Fruit fly (Drosophila melanogaster): ENCODE results near the gene Usp39.

Usp39 gene

dm6 chrX:18900958-18901357 is 43.0 kb downstream of the Usp39 start (continued):
- no peak for TF ChIP-seq CG1832 (GFP tag; optimal IDR thresholded peaks at IDR 0.05)
- no peak for TF ChIP-seq pita (GFP tag; optimal IDR thresholded peaks at IDR 0.05)
- TF ChIP-seq CG7786 (GFP tag; optimal IDR thresholded peaks at IDR 0.05) = no peak
- no peak for TF ChIP-seq Antp (GFP tag; optimal IDR thresholded peaks at IDR 0.05)
- no peak for TF ChIP-seq fd64A (GFP tag; optimal IDR thresholded peaks at IDR 0.05)
- peak; percentile 22 for TF ChIP-seq mam (GFP tag; optimal IDR thresholded peaks at IDR 0.05)
- TF ChIP-seq CG31388 (GFP tag; optimal IDR thresholded peaks at IDR 0.05) = no peak
- no peak for TF ChIP-seq dati (GFP tag; IDR thresholded peaks at IDR 0.05)
- TF ChIP-seq Dad (GFP tag; optimal IDR thresholded peaks at IDR 0.05) = no peak
- TF ChIP-seq CG12659 (GFP tag; optimal IDR thresholded peaks at IDR 0.05) = no peak
- no peak for TF ChIP-seq Ada2b (GFP tag; IDR thresholded peaks at IDR 0.05)

- TF ChIP-seq CG6689 (GFP tag; IDR thresholded peaks at IDR 0.05) (peak; percentile 15; the same call in 1 of the 2 replicates), CG11504 (tag; optimal IDR thresholded peaks at IDR 0.05) (peak; percentile 41), CG16815 (GFP tag; optimal IDR thresholded peaks at IDR 0.05) (no peak), seq (GFP tag; IDR thresholded peaks at IDR 0.05) (peak; percentile 27; the same call in 1 of the 2 replicates), row (GFP tag; IDR thresholded peaks at IDR 0.05) (peak; percentile 52), Nf-YC (tag; optimal IDR thresholded peaks at IDR 0.05) (no peak), jumu (GFP tag; optimal IDR thresholded peaks at IDR 0.05) (no peak), gem (tag; optimal IDR thresholded peaks at IDR 0.05) (peak; percentile 41), CoRest (tag; optimal IDR thresholded peaks at IDR 0.05) (peak; percentile 14), CG3281 (GFP tag; optimal IDR thresholded peaks at IDR 0.05) (peak; percentile 2), HLH3B (GFP tag; IDR thresholded peaks at IDR 0.05) (0 out of 2 replicates have a peak, but pooled peaks have one; percentile 25), Oli (tag; optimal IDR thresholded peaks at IDR 0.05) (peak; percentile 19), Ets65A (GFP tag) (peak; percentile 7), sens (GFP tag) (peak; percentile 58), Ptx1 (GFP tag; IDR thresholded peaks at IDR 0.05) (0 out of 2 replicates have a peak, but pooled peaks have one; percentile 24), dysf (GFP tag; IDR thresholded peaks at IDR 0.05) (peak; percentile 39; the same call in 1 of the 3 replicates), Blimp-1 (GFP tag; optimal IDR thresholded peaks at IDR 0.05) (peak; percentile 36), lab (GFP tag; optimal IDR thresholded peaks at IDR 0.05) (peak; percentile 20), sisA (GFP tag; IDR thresholded peaks at IDR 0.05) (peak; percentile 16; the same call in 1 of the 2 replicates), lmd (GFP tag; IDR thresholded peaks at IDR 0.05) (peak; percentile 34; the same call in 1 of the 2 replicates), Rfx (GFP tag; IDR thresholded peaks at IDR 0.05) (0 out of 2 replicates have a peak, but pooled peaks have one; percentile 32), H2.0 (GFP tag; IDR thresholded peaks at IDR 0.05) (peak; percentile 16; the same call in 1 of the 2 replicates), Med (GFP tag) (peak; percentile 18), Hr51 (GFP tag; optimal IDR thresholded peaks at IDR 0.05) (peak in 1 of 2 experiments; percentile 45), Xrp1 (GFP tag; IDR thresholded peaks at IDR 0.05) (peak; percentile 7; the same call in 1 of the 2 replicates), CG9932 (GFP tag; IDR thresholded peaks at IDR 0.05) (0 out of 2 replicates have a peak, but pooled peaks have one; percentile 12), CG14014 (GFP tag; IDR thresholded peaks at IDR 0.05) (no peak), CG15269 (tag; optimal IDR thresholded peaks at IDR 0.05) (peak; percentile 5), CG7839 (tag; optimal IDR thresholded peaks at IDR 0.05) (peak; percentile 5), slbo (GFP tag; IDR thresholded peaks at IDR 0.05) (no peak; the same call in 1 of the 2 replicates), sob (GFP tag; IDR thresholded peaks at IDR 0.05) (0 out of 2 replicates have a peak, but pooled peaks have one; percentile 26), hbn (GFP tag; IDR thresholded peaks at IDR 0.05; ENCODE audit: partially characterized antibody) (no peak), E2f1 (GFP tag; IDR thresholded peaks at IDR 0.05) (0 out of 2 replicates have a peak, but pooled peaks have one; percentile 18), phol (tag; optimal IDR thresholded peaks at IDR 0.05) (peak; percentile 0), Atf6 (GFP tag; IDR thresholded peaks at IDR 0.05) (peak; percentile 20; the same call in 1 of the 2 replicates), CG2678 (tag; optimal IDR thresholded peaks at IDR 0.05) (peak; percentile 19), grau (tag; optimal IDR thresholded peaks at IDR 0.05) (peak; percentile 2), CG17328 (GFP tag; IDR thresholded peaks at IDR 0.05) (peak; percentile 37; the same call in 1 of the 2 replicates), unpg (GFP tag; optimal IDR thresholded peaks at IDR 0.05) (peak; percentile 25)
Observed at dm6 chrX:18902800-18903199, 44.8 kb downstream of the Usp39 start.
